Fruit fly (Drosophila melanogaster) whole organism, adult: ENCODE measurements around the gene Gyc89Da.

Experiments used
- CG11617 ChIP-seq: fragments of 200-800 bp; sonication (Bioruptor generic); optimal IDR thresholded peaks from 2 replicates; lab custom pipeline; 2017; ENCODE audit warnings: mild to moderate bottlenecking, missing biosample characterization, missing genetic modification reagents, missing genetic modification characterization
- CG12768 ChIP-seq: fragments of 200-800 bp; sonication (Bioruptor generic); optimal IDR thresholded peaks from 2 replicates; lab custom pipeline; 2017; ENCODE audit warnings: missing biosample characterization, missing genetic modification characterization, mild to moderate bottlenecking, moderate library complexity, missing genetic modification reagents
- CG14711 ChIP-seq: fragments of 200-800 bp; sonication (Bioruptor generic); optimal IDR thresholded peaks from 2 replicates; lab custom pipeline; 2018; ENCODE audit warnings: missing biosample characterization, mild to moderate bottlenecking, missing genetic modification characterization, moderate library complexity
- CG1620 ChIP-seq: fragments of 200-800 bp; sonication (Bioruptor generic); optimal IDR thresholded peaks from 2 replicates; lab custom pipeline; 2016; ENCODE audit warnings: missing biosample characterization, missing genetic modification characterization
- CG33017 ChIP-seq: fragments of 200-800 bp; sonication (Bioruptor generic); optimal IDR thresholded peaks from 2 replicates; lab custom pipeline; 2018; ENCODE audit warnings: missing biosample characterization, mild to moderate bottlenecking, missing genetic modification characterization, moderate library complexity
- CG5204 ChIP-seq: fragments of 200-800 bp; sonication (Bioruptor generic); optimal IDR thresholded peaks from 2 replicates; lab custom pipeline; 2016; ENCODE audit warnings: missing biosample characterization, missing genetic modification characterization
- CG7045 ChIP-seq: fragments of 200-800 bp; sonication (Bioruptor generic); optimal IDR thresholded peaks from 2 replicates; lab custom pipeline; 2017; ENCODE audit warnings: missing biosample characterization, mild to moderate bottlenecking, missing genetic modification characterization
- CG7101 ChIP-seq: fragments of 200-800 bp; sonication (Bioruptor generic); optimal IDR thresholded peaks from 2 replicates; lab custom pipeline; 2018; ENCODE audit warnings: missing biosample characterization, mild to moderate bottlenecking, missing genetic modification characterization, moderate library complexity
- Clk ChIP-seq: fragments of 200-800 bp; sonication (Bioruptor generic); optimal IDR thresholded peaks from 2 replicates; lab custom pipeline; 2017; ENCODE audit warnings: missing biosample characterization, missing genetic modification characterization
- Crg-1 ChIP-seq: fragments of 200-800 bp; sonication (Bioruptor generic); optimal IDR thresholded peaks from 2 replicates; lab custom pipeline; 2016; ENCODE audit warnings: missing biosample characterization, missing genetic modification characterization
- Hr96 ChIP-seq: fragments of 200-800 bp; sonication (Bioruptor generic); optimal IDR thresholded peaks from 2 replicates; lab custom pipeline; 2016; ENCODE audit warnings: missing biosample characterization, missing genetic modification characterization
- Mnt ChIP-seq: fragments of 200-800 bp; sonication (Bioruptor generic); optimal IDR thresholded peaks from 2 replicates; lab custom pipeline; 2016; ENCODE audit warnings: missing biosample characterization, mild to moderate bottlenecking, missing genetic modification characterization
- bab1 ChIP-seq: fragments of 200-800 bp; sonication (Bioruptor generic); optimal IDR thresholded peaks from 3 replicates; lab custom pipeline; 2019; ENCODE audit warnings: missing biosample characterization, mild to moderate bottlenecking, missing genetic modification characterization, moderate library complexity
- cic ChIP-seq: fragments of 200-800 bp; sonication (Bioruptor generic); optimal IDR thresholded peaks from 2 replicates; lab custom pipeline; 2017; ENCODE audit warnings: missing biosample characterization, mild to moderate bottlenecking, missing genetic modification characterization, moderate library complexity
- cnc ChIP-seq, 2 experiments: fragments of >200 bp; optimal IDR thresholded peaks; 2 replicates each; lab custom pipeline; 2017
- kay ChIP-seq: fragments of 200-800 bp; sonication (Bioruptor generic); peaks from one replicate; lab custom pipeline; 2016; ENCODE audit warnings: missing biosample characterization, missing genetic modification characterization, borderline replicate concordance
- ovo ChIP-seq: fragments of 200-800 bp; sonication (Bioruptor generic); optimal IDR thresholded peaks from 2 replicates; lab custom pipeline; 2016; ENCODE audit warnings: missing biosample characterization, missing genetic modification characterization
- pad ChIP-seq: fragments of 200-800 bp; sonication (Bioruptor generic); optimal IDR thresholded peaks from 3 replicates; lab custom pipeline; 2017; ENCODE audit warnings: missing biosample characterization, missing genetic modification characterization, mild to moderate bottlenecking, moderate library complexity, missing genetic modification reagents
- tj ChIP-seq: fragments of 200-800 bp; sonication (Bioruptor generic); optimal IDR thresholded peaks from 3 replicates; lab custom pipeline; 2017; ENCODE audit warnings: missing biosample characterization, mild to moderate bottlenecking, missing genetic modification characterization, moderate library complexity
- toe ChIP-seq: fragments of 200-800 bp; sonication (Bioruptor generic); optimal IDR thresholded peaks from 2 replicates; lab custom pipeline; 2016; ENCODE audit warnings: missing biosample characterization, missing genetic modification characterization

The Gyc89Da gene

DNA sequence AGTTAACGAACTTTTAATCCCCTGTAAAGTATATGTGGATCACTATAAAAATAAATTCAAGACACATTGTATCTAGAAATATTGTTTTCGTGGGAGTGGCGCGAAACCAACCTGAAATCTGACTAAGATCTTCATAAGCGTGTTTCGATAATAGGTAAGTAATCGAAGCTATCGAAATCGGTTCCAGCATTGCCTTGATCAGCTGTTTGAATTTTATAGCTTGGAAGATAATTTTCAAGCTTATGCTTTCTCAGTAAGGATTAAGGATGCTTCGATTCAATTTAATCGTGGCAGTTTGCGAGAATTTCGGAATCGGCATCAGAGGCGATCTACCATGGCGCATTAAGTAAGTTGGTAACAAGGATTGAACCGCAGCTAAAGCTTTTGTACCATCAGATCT is 8.6 kb downstream of the Gyc89Da start, which contains the start of gene Dhfr:
Gene Dhfr, plus strand, starts transcription at position 173 of the 400 bp plus-strand sequence.
- TF ChIP-seq CG14711 (tag; lab: Kevin White, UChicago) (no peak), CG5204 (GFP tag; lab: Kevin White, UChicago) (no peak)

dm6 chr3R:16482276-16482675 is 9.9 kb downstream of the Gyc89Da start, which contains the start of gene Sdhaf3:
TSS of gene Sdhaf3 (minus strand) at chr3R:16482452.
- TF ChIP-seq CG12768 (GFP tag; lab: Kevin White, UChicago) (no peak), CG1620 (GFP tag; lab: Kevin White, UChicago) (peak; percentile 29), ovo (GFP tag; lab: Kevin White, UChicago) (no peak), CG5204 (GFP tag; lab: Kevin White, UChicago) (peak; percentile 15), Mnt (GFP tag; lab: Kevin White, UChicago) (peak; percentile 2), tj (GFP tag; lab: Kevin White, UChicago) (no peak), CG33017 (tag; lab: Kevin White, UChicago) (no peak), toe (GFP tag; lab: Kevin White, UChicago) (peak; percentile 13), CG7101 (tag; lab: Kevin White, UChicago) (peak; percentile 0), bab1 (GFP tag; lab: Kevin White, UChicago) (no peak), Clk (no peak), cic (GFP tag; lab: Kevin White, UChicago) (no peak), cnc (optimal IDR thresholded peaks at IDR 0.05; lab: Kevin White, UChicago) (no peak), CG11617 (no peak), Crg-1 (GFP tag; lab: Kevin White, UChicago) (peak; percentile 39), kay (peak; percentile 82), CG14711 (tag; lab: Kevin White, UChicago) (no peak), pad (GFP tag; lab: Kevin White, UChicago) (no peak), CG7045 (GFP tag; lab: Kevin White, UChicago) (no peak), Hr96 (GFP tag; lab: Kevin White, UChicago) (no peak)

dm6 chr3R:16483877-16484417 is 11.5 kb downstream of the Gyc89Da start, which contains the start of gene Der-2:
TSS of gene Der-2 (minus strand) at chr3R:16484223.
- TF ChIP-seq toe (GFP tag; lab: Kevin White, UChicago) = no peak
- TF ChIP-seq pad (GFP tag; lab: Kevin White, UChicago) = no peak
- TF ChIP-seq kay = peak; percentile 38
- no peak for TF ChIP-seq cnc (optimal IDR thresholded peaks at IDR 0.05; lab: Kevin White, UChicago)
- peak; percentile 22 for TF ChIP-seq bab1 (GFP tag; lab: Kevin White, UChicago)
- TF ChIP-seq cic (GFP tag; lab: Kevin White, UChicago) = no peak
- no peak for TF ChIP-seq CG1620 (GFP tag; lab: Kevin White, UChicago)
- no peak for TF ChIP-seq Clk

dm6 chr3R:16485487-16486233 is 13.3 kb downstream of the Gyc89Da start:
- TF ChIP-seq CG11617 (no peak), CG12768 (GFP tag; lab: Kevin White, UChicago) (no peak), ovo (GFP tag; lab: Kevin White, UChicago) (no peak), cnc (optimal IDR thresholded peaks at IDR 0.05; lab: Kevin White, UChicago) (no peak), CG1620 (GFP tag; lab: Kevin White, UChicago) (no peak), toe (GFP tag; lab: Kevin White, UChicago) (no peak), Hr96 (GFP tag; lab: Kevin White, UChicago) (no peak), Crg-1 (GFP tag; lab: Kevin White, UChicago) (no peak), bab1 (GFP tag; lab: Kevin White, UChicago) (no peak), Clk (no peak), CG7045 (GFP tag; lab: Kevin White, UChicago) (no peak), CG7101 (tag; lab: Kevin White, UChicago) (no peak), CG14711 (tag; lab: Kevin White, UChicago) (no peak), kay (no peak)

dm6 chr3R:16495322-16495721 is 22.9 kb downstream of the Gyc89Da start, which contains the start of gene Cad89D:
TSS of gene Cad89D (minus strand) at chr3R:16495422.
- no peak for TF ChIP-seq CG1620 (GFP tag; lab: Kevin White, UChicago)
- no peak for TF ChIP-seq CG14711 (tag; lab: Kevin White, UChicago)
- TF ChIP-seq Clk = no peak
- TF ChIP-seq Mnt (GFP tag; lab: Kevin White, UChicago) = no peak
- TF ChIP-seq kay = no peak

DNA sequence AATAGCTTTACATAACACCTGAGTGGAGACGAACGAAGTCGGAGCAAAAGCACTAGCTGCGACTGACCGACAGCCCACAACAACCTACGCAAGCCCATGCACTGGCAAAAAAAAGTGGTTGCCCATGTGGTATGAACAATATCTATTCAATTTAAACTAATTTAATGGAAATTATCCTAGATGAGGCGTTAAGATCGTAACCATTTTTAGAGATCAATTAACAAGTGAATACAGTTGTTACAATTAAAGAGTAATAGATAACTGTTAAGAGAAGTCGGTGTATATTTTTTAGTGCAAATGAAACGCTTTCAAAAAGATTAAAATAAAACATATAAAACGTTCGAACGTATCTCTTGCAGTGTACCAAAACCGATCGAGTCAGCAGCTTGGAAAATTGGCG is 23.8 kb downstream of the Gyc89Da start:
- peak; percentile 39 for TF ChIP-seq bab1 (GFP tag; lab: Kevin White, UChicago)
- no peak for TF ChIP-seq CG12768 (GFP tag; lab: Kevin White, UChicago)
- no peak for TF ChIP-seq CG5204 (GFP tag; lab: Kevin White, UChicago)
- TF ChIP-seq CG1620 (GFP tag; lab: Kevin White, UChicago) = no peak
